Worm (Caenorhabditis elegans): Measurements from ENCODE around the gene K01B6.4.

DNA sequence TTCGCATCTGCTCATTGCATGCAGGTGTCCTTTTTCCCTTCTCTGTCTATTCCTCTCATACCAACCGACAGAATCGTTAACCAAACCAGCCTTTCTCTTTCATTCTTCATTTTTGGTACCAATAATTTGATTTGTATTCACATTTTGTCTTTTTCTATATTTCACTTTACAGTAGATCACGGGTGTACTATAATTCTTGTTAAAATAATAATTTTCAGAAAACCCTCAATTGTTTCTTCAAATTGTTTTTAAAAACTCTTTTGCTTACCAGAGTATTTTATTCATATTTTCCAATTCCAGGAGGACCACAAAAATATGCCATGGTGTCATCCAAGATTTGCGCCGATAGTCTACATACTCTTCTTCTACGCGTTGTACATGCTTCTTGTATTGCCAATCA is 46.5 kb downstream of the K01B6.4 start, which contains the start of gene T02C1.2:
- TF ChIP-seq ama-1 (optimal IDR thresholded peaks at IDR 0.05) (no peak), ama-1 (GFP tag; optimal IDR thresholded peaks at IDR 0.05) (no peak), tbx-9 (tag; optimal IDR thresholded peaks at IDR 0.05; ENCODE audit: borderline replicate concordance) (no peak), F33H1.4 (GFP tag; IDR thresholded peaks at IDR 0.05) (no peak), ets-4 (GFP tag; optimal IDR thresholded peaks at IDR 0.05) (no peak)
